Worm (Caenorhabditis elegans): ENCODE results near the gene T20D4.10.

T20D4.10 gene

DNA sequence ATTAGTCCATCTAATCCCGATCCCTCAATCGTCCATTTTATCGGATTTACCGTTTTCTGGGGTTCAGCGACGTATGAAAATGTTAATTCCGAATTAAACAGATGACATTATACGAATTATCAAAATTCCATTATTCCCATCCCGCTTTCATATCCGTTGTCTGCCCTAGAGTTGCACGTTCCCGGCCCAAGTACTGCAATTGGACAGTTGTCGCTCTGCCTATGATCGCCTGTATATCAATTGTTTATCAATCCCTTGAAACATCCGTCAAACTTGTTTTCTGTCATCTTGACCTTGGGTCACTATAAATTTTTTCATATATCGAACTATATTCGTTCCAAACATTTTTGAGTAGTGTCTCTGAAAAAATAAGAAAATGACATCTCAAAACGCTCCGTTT lies 41.8 kb upstream of the T20D4.10 start, which contains the start of gene C04E12.5:
Gene C04E12.5 (plus strand): TSS at position 301 of the 400 bp plus-strand sequence.
- TF ChIP-seq attf-3 (GFP tag; conservative IDR thresholded peaks at IDR 0.05): no peak
- TF ChIP-seq Y67H2A.10 (GFP tag; conservative IDR thresholded peaks at IDR 0.05): no peak
- TF ChIP-seq Y95B8A.8 (GFP tag; IDR thresholded peaks at IDR 0.05): no peak
- no peak for TF ChIP-seq madf-10 (tag; optimal IDR thresholded peaks at IDR 0.05)
- no peak for TF ChIP-seq repo-1 (tag; optimal IDR thresholded peaks at IDR 0.05)
- no peak for TF ChIP-seq unc-130 (GFP tag; optimal IDR thresholded peaks at IDR 0.05)
- TF ChIP-seq hsf-1 (GFP tag; IDR thresholded peaks at IDR 0.05): no peak
- TF ChIP-seq Y53F4B.3 (GFP tag; IDR thresholded peaks at IDR 0.05): no peak
- TF ChIP-seq ztf-25 (GFP tag; IDR thresholded peaks at IDR 0.05): no peak
- no peak for TF ChIP-seq hmg-20 (GFP tag; IDR thresholded peaks at IDR 0.05)
- TF ChIP-seq B0035.1 (tag; optimal IDR thresholded peaks at IDR 0.05): no peak
- TF ChIP-seq lin-35 (GFP tag; optimal IDR thresholded peaks at IDR 0.05): no peak
- TF ChIP-seq cebp-1 (GFP tag; IDR thresholded peaks at IDR 0.05): no peak
- no peak for TF ChIP-seq cebp-1 (tag; optimal IDR thresholded peaks at IDR 0.05)
- TF ChIP-seq egrh-3 (GFP tag; IDR thresholded peaks at IDR 0.05): no peak
- no peak for TF ChIP-seq D2030.7 (GFP tag; IDR thresholded peaks at IDR 0.05)
- TF ChIP-seq fkh-3 (tag; optimal IDR thresholded peaks at IDR 0.05): no peak
- no peak for TF ChIP-seq pbrm-1 (GFP tag; IDR thresholded peaks at IDR 0.05)
- TF ChIP-seq F33H1.4 (GFP tag; IDR thresholded peaks at IDR 0.05): no peak

DNA sequence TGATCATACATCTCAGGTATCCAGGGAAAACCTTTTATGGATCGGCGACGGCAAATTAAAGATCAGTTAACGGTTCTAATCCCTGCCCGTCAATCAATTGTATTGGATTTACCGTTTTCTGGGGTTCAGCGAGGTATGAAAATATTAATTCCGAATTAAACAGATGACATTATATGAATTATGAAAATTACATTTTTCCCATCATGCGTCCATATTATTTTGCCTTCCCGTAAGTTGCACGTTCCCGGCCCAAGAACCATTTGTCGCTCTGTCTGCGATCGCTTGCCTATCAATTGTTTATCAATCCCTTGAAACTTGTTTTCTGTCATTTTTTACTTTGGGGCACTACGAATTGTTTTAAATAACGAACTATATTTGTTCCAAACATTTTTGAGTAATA lies 38.4 kb upstream of the T20D4.10 start:
- TF ChIP-seq K12H6.12 (tag; optimal IDR thresholded peaks at IDR 0.05): no peak
- no peak for TF ChIP-seq ceh-58 (GFP tag; IDR thresholded peaks at IDR 0.05)
- no peak for TF ChIP-seq ccch-3 (GFP tag; optimal IDR thresholded peaks at IDR 0.05)
- no peak for TF ChIP-seq snpc-1.1 (tag; optimal IDR thresholded peaks at IDR 0.05; ENCODE audit: insufficient read depth)
- TF ChIP-seq nfya-1 (tag; optimal IDR thresholded peaks at IDR 0.05; ENCODE audit: borderline replicate concordance, insufficient read depth): no peak
- no peak for TF ChIP-seq tlf-1 (GFP tag; optimal IDR thresholded peaks at IDR 0.05)
- TF ChIP-seq cebp-1 (GFP tag; IDR thresholded peaks at IDR 0.05): no peak
- no peak for TF ChIP-seq cebp-1 (tag; optimal IDR thresholded peaks at IDR 0.05)
- no peak for TF ChIP-seq egrh-3 (GFP tag; IDR thresholded peaks at IDR 0.05)
- TF ChIP-seq Y79H2A.3 (GFP tag; conservative IDR thresholded peaks at IDR 0.05): no peak
- no peak for TF ChIP-seq aptf-2 (GFP tag; conservative IDR thresholded peaks at IDR 0.05)
- no peak for TF ChIP-seq nhr-179 (tag; optimal IDR thresholded peaks at IDR 0.05)
- TF ChIP-seq hsf-1 (GFP tag; IDR thresholded peaks at IDR 0.05): no peak
- no peak for TF ChIP-seq lag-1 (GFP tag; IDR thresholded peaks at IDR 0.05)
- TF ChIP-seq atf-7 (tag; optimal IDR thresholded peaks at IDR 0.05): no peak
- TF ChIP-seq ztf-3 (GFP tag; optimal IDR thresholded peaks at IDR 0.05): no peak
- no peak for TF ChIP-seq C06A6.2 (GFP tag; conservative IDR thresholded peaks at IDR 0.05)

DNA sequence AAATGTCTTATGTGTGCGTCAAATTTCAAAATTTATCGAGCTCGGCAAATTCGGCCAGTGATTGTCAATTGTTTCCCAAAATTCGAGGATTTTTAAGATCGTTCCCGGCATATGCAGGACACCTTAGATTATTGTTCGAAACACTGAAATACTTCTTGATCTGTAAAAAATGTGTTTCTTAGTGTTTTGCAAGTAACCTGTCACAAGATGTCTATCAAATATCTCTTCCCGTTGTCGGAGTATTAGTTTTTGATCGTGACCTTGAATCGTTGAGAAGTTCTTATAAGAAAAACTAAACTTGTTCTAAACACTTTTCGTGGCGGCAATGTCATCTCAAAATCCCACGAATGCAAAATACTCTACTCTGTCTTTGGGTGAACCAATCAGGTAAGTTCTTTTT lies 37.6 kb upstream of the T20D4.10 start, which contains the start of gene C04E12.4:
Gene C04E12.4 (plus strand): TSS at position 301 of the 400 bp plus-strand sequence.
- TF ChIP-seq lir-1 (GFP tag; conservative IDR thresholded peaks at IDR 0.05) (no peak), unc-62 (GFP tag; optimal IDR thresholded peaks at IDR 0.05) (no peak), ekl-4 (GFP tag; IDR thresholded peaks at IDR 0.05) (no peak), fkh-3 (tag; optimal IDR thresholded peaks at IDR 0.05) (no peak), B0035.1 (tag; optimal IDR thresholded peaks at IDR 0.05) (no peak), Y79H2A.3 (GFP tag; conservative IDR thresholded peaks at IDR 0.05) (no peak), lin-40 (tag; optimal IDR thresholded peaks at IDR 0.05) (no peak), die-1 (tag; optimal IDR thresholded peaks at IDR 0.05) (no peak), F57C9.4 (tag; optimal IDR thresholded peaks at IDR 0.05) (no peak), zfh-2 (GFP tag; conservative IDR thresholded peaks at IDR 0.05) (no peak), somi-1 (GFP tag; optimal IDR thresholded peaks at IDR 0.05) (no peak), lin-54 (GFP tag; optimal IDR thresholded peaks at IDR 0.05) (no peak), F22D6.2 (tag; optimal IDR thresholded peaks at IDR 0.05) (no peak), let-526 (GFP tag; IDR thresholded peaks at IDR 0.05) (no peak), K11D2.4 (GFP tag; IDR thresholded peaks at IDR 0.05) (no peak), dox-1 (GFP tag; IDR thresholded peaks at IDR 0.05) (no peak), lsy-27 (tag; optimal IDR thresholded peaks at IDR 0.05; ENCODE audit: borderline replicate concordance, insufficient read depth) (no peak), Y53F4B.3 (GFP tag; IDR thresholded peaks at IDR 0.05) (no peak), mes-4 (tag; optimal IDR thresholded peaks at IDR 0.05) (no peak), ztf-28 (GFP tag; IDR thresholded peaks at IDR 0.05) (no peak)
